Fruit fly (Drosophila melanogaster) whole organism, embryonic: ENCODE results near the gene dimm.

ENCODE experiments used
- Adf1 ChIP-seq: fragments of 200-800 bp; sonication (Bioruptor generic); IDR thresholded peaks from 2 replicates; pipeline ENCODE4 v1.3.6; 2022; ENCODE audit warnings: missing biosample characterization, missing genetic modification characterization
- Antp ChIP-seq: fragments of 200-800 bp; sonication (Bioruptor generic); optimal IDR thresholded peaks from 3 replicates; lab custom pipeline; 2016; ENCODE audit warnings: missing biosample characterization, missing genetic modification characterization
- Awh ChIP-seq: fragments of 200-800 bp; sonication (Bioruptor generic); IDR thresholded peaks from 2 replicates; pipeline ENCODE4, ENCODE4 v1.3.6; 2022; ENCODE audit warnings: missing biosample characterization, missing genetic modification characterization
- CG10267 ChIP-seq: fragments of 200-800 bp; sonication (Bioruptor generic); optimal IDR thresholded peaks from 2 replicates; lab custom pipeline; 2018; ENCODE audit warnings: missing biosample characterization, mild to moderate bottlenecking, missing genetic modification characterization, moderate library complexity
- CG10543 ChIP-seq: fragments of 200-800 bp; sonication (Bioruptor generic); optimal IDR thresholded peaks from 3 replicates; lab custom pipeline; 2017; ENCODE audit warnings: missing biosample characterization, mild to moderate bottlenecking, missing genetic modification characterization, moderate library complexity
- CG12942 ChIP-seq: fragments of 200-800 bp; sonication (Bioruptor generic); optimal IDR thresholded peaks from 3 replicates; lab custom pipeline; 2016; ENCODE audit warnings: missing biosample characterization, missing genetic modification characterization
- CG14965 ChIP-seq: fragments of 200-800 bp; sonication (Bioruptor generic); optimal IDR thresholded peaks from 2 replicates; lab custom pipeline; 2016; ENCODE audit warnings: missing biosample characterization, missing genetic modification characterization, borderline replicate concordance
- CG15073 ChIP-seq: fragments of 200-800 bp; sonication (Bioruptor generic); optimal IDR thresholded peaks from 2 replicates; lab custom pipeline; 2016; ENCODE audit warnings: missing biosample characterization, missing genetic modification characterization
- CG17359 ChIP-seq: fragments of 200-800 bp; sonication (Bioruptor generic); optimal IDR thresholded peaks from 3 replicates; lab custom pipeline; 2018; ENCODE audit warnings: missing biosample characterization, mild to moderate bottlenecking, missing genetic modification characterization, moderate library complexity
- CG17568 ChIP-seq: fragments of 200-800 bp; sonication (Bioruptor generic); optimal IDR thresholded peaks from 2 replicates; lab custom pipeline; 2018; ENCODE audit warnings: missing biosample characterization, mild to moderate bottlenecking, missing genetic modification characterization, moderate library complexity
- CG18599 ChIP-seq: fragments of 200-800 bp; sonication (Bioruptor generic); optimal IDR thresholded peaks from 3 replicates; lab custom pipeline; 2017; ENCODE audit warnings: missing biosample characterization, missing genetic modification characterization, mild to moderate bottlenecking, moderate library complexity, missing genetic modification reagents
- CG30020 ChIP-seq: fragments of 200-800 bp; optimal IDR thresholded peaks from 2 replicates; lab custom pipeline; 2019; ENCODE audit warnings: missing biosample characterization, mild to moderate bottlenecking, missing genetic modification characterization, moderate library complexity
- CG30431 ChIP-seq: fragments of 200-800 bp; sonication (Bioruptor generic); optimal IDR thresholded peaks from 2 replicates; lab custom pipeline; 2017; ENCODE audit warnings: missing biosample characterization, missing genetic modification characterization
- CG32767 ChIP-seq: fragments of 200-800 bp; sonication (Bioruptor generic); IDR thresholded peaks from 2 replicates; pipeline ENCODE4 v1.3.6; 2022; ENCODE audit warnings: missing biosample characterization, missing genetic modification characterization
- CG33557 ChIP-seq: fragments of 200-800 bp; sonication (Bioruptor generic); optimal IDR thresholded peaks from 2 replicates; lab custom pipeline; 2019; ENCODE audit warnings: missing biosample characterization, mild to moderate bottlenecking, missing genetic modification characterization, moderate library complexity
- CG4424 ChIP-seq: fragments of 200-800 bp; sonication (Bioruptor generic); optimal IDR thresholded peaks from 3 replicates; lab custom pipeline; 2016; ENCODE audit warnings: missing biosample characterization, missing genetic modification characterization
- CG6683 ChIP-seq: fragments of 200-800 bp; sonication (Bioruptor generic); optimal IDR thresholded peaks from 2 replicates; lab custom pipeline; 2017; ENCODE audit warnings: missing biosample characterization, mild to moderate bottlenecking, missing genetic modification characterization, missing genetic modification reagents
- CG7372 ChIP-seq: fragments of 200-800 bp; sonication (Bioruptor generic); IDR thresholded peaks from 2 replicates; pipeline ENCODE4 v1.3.6; 2022; ENCODE audit warnings: missing biosample characterization, missing genetic modification characterization
- CG7556 ChIP-seq: fragments of 200-800 bp; sonication (Bioruptor generic); optimal IDR thresholded peaks from 2 replicates; lab custom pipeline; 2017; ENCODE audit warnings: missing biosample characterization, mild to moderate bottlenecking, missing genetic modification characterization
- CG7745 ChIP-seq: fragments of 200-800 bp; sonication (Bioruptor generic); optimal IDR thresholded peaks from 2 replicates; lab custom pipeline; 2018; ENCODE audit warnings: missing biosample characterization, mild to moderate bottlenecking, missing genetic modification characterization, moderate library complexity
- CTCF ChIP-seq: fragments of 200-800 bp; sonication (Bioruptor generic); optimal IDR thresholded peaks from 2 replicates; lab custom pipeline; 2017; ENCODE audit warnings: missing biosample characterization, mild to moderate bottlenecking, missing genetic modification characterization, moderate library complexity
- CrebB ChIP-seq: fragments of 200-800 bp; sonication (Bioruptor generic); optimal IDR thresholded peaks from 3 replicates; lab custom pipeline; 2018; ENCODE audit warnings: missing biosample characterization, mild to moderate bottlenecking, missing genetic modification characterization
- H15 ChIP-seq: fragments of 200-800 bp; sonication (Bioruptor generic); IDR thresholded peaks from 3 replicates; pipeline ENCODE4 v1.3.6; 2022; ENCODE audit warnings: missing biosample characterization, missing genetic modification characterization
- Jarid2 ChIP-seq: fragments of 200-800 bp; sonication (Bioruptor generic); optimal IDR thresholded peaks from 3 replicates; lab custom pipeline; 2017; ENCODE audit warnings: mild to moderate bottlenecking, missing biosample characterization, missing genetic modification reagents, missing genetic modification characterization
- Mrtf ChIP-seq: fragments of 200-800 bp; sonication (Bioruptor generic); IDR thresholded peaks from 3 replicates; pipeline ENCODE4 v1.3.6; 2022; ENCODE audit warnings: missing biosample characterization, missing genetic modification characterization
- NFAT ChIP-seq: fragments of 200-800 bp; sonication (Bioruptor generic); IDR thresholded peaks from 2 replicates; pipeline ENCODE4 v1.3.6; 2022; ENCODE audit warnings: missing biosample characterization, missing genetic modification characterization
- Neu2 ChIP-seq: fragments of 200-800 bp; sonication (Bioruptor generic); optimal IDR thresholded peaks from 3 replicates; lab custom pipeline; 2016; ENCODE audit warnings: missing biosample characterization, missing genetic modification characterization, borderline replicate concordance
- NfI ChIP-seq: fragments of 200-800 bp; sonication (Bioruptor generic); optimal IDR thresholded peaks from 3 replicates; lab custom pipeline; 2018; ENCODE audit warnings: missing biosample characterization, mild to moderate bottlenecking, missing genetic modification characterization, moderate library complexity
- Rx ChIP-seq: fragments of 200-800 bp; sonication (Bioruptor generic); IDR thresholded peaks from 2 replicates; pipeline ENCODE4 v1.3.6; 2022; ENCODE audit warnings: missing biosample characterization, missing genetic modification characterization
- Sox100B ChIP-seq: fragments of 200-800 bp; sonication (Bioruptor generic); optimal IDR thresholded peaks from 3 replicates; lab custom pipeline; 2018; ENCODE audit warnings: missing biosample characterization, mild to moderate bottlenecking, missing genetic modification characterization
- ap ChIP-seq: fragments of 200-800 bp; sonication (Bioruptor generic); IDR thresholded peaks from 2 replicates; pipeline ENCODE4 v1.3.6; 2022; ENCODE audit warnings: missing biosample characterization, missing genetic modification characterization
- az2 ChIP-seq: fragments of 200-800 bp; sonication (Bioruptor generic); optimal IDR thresholded peaks from 3 replicates; lab custom pipeline; 2016; ENCODE audit warnings: missing biosample characterization, missing genetic modification characterization
- chif ChIP-seq, 2 experiments: fragments of 200-800 bp; sonication (Bioruptor generic); optimal IDR thresholded peaks; 3 replicates each; lab custom pipeline; 2016; ENCODE audit warnings: missing biosample characterization in 2 of 2, missing genetic modification characterization in 2 of 2
- ci ChIP-seq: fragments of 200-800 bp; sonication (Bioruptor generic); IDR thresholded peaks from 3 replicates; pipeline ENCODE4 v1.3.6; 2022; ENCODE audit warnings: missing biosample characterization, missing genetic modification characterization
- corto ChIP-seq: fragments of 200-800 bp; sonication (Bioruptor generic); optimal IDR thresholded peaks from 2 replicates; lab custom pipeline; 2016; ENCODE audit warnings: missing biosample characterization, mild to moderate bottlenecking, missing genetic modification characterization, moderate library complexity
- fd3F ChIP-seq: fragments of 200-800 bp; sonication (Bioruptor generic); optimal IDR thresholded peaks from 2 replicates; lab custom pipeline; 2018; ENCODE audit warnings: missing biosample characterization, mild to moderate bottlenecking, missing genetic modification characterization, moderate library complexity
- gsb ChIP-seq: fragments of 200-800 bp; sonication (Bioruptor generic); IDR thresholded peaks from 2 replicates; pipeline ENCODE4 v1.3.6; 2022; ENCODE audit warnings: missing biosample characterization, missing genetic modification characterization
- knrl ChIP-seq: fragments of 200-800 bp; sonication (Bioruptor generic); IDR thresholded peaks from 3 replicates; pipeline ENCODE4 v1.3.6; 2022; ENCODE audit warnings: missing biosample characterization, missing genetic modification characterization; ENCODE audit not compliant: partially characterized antibody
- mam ChIP-seq: fragments of 200-800 bp; sonication (Bioruptor generic); optimal IDR thresholded peaks from 3 replicates; lab custom pipeline; 2016; ENCODE audit warnings: missing biosample characterization, missing genetic modification characterization
- nau ChIP-seq: fragments of 200-800 bp; sonication (Bioruptor generic); optimal IDR thresholded peaks from 3 replicates; lab custom pipeline; 2017; ENCODE audit warnings: missing biosample characterization, mild to moderate bottlenecking, missing genetic modification characterization, missing genetic modification reagents
- oc ChIP-seq: fragments of 200-800 bp; sonication (Bioruptor generic); optimal IDR thresholded peaks from 2 replicates; lab custom pipeline; 2018; ENCODE audit warnings: missing biosample characterization, mild to moderate bottlenecking, missing genetic modification characterization, moderate library complexity
- org-1 ChIP-seq: fragments of 200-800 bp; sonication (Bioruptor generic); optimal IDR thresholded peaks from 2 replicates; lab custom pipeline; 2017; ENCODE audit warnings: missing biosample characterization, missing genetic modification characterization
- pnt ChIP-seq: fragments of 200-800 bp; sonication (Bioruptor generic); optimal IDR thresholded peaks from 3 replicates; lab custom pipeline; 2016; ENCODE audit warnings: missing biosample characterization, missing genetic modification characterization
- sens ChIP-seq: fragments of 200-800 bp; sonication (Bioruptor generic); peaks from one replicate; lab custom pipeline; 2016; ENCODE audit warnings: missing biosample characterization, missing genetic modification characterization
- sim ChIP-seq: fragments of 200-800 bp; sonication (Bioruptor generic); IDR thresholded peaks from 2 replicates; pipeline ENCODE4 v1.3.6; 2022; ENCODE audit warnings: missing biosample characterization, missing genetic modification characterization
- slou ChIP-seq: fragments of 200-800 bp; sonication (Bioruptor generic); optimal IDR thresholded peaks from 3 replicates; lab custom pipeline; 2016; ENCODE audit warnings: missing biosample characterization, missing genetic modification characterization
- sug ChIP-seq: fragments of 200-800 bp; optimal IDR thresholded peaks from 2 replicates; lab custom pipeline; 2019; ENCODE audit warnings: missing biosample characterization, mild to moderate bottlenecking, missing genetic modification characterization, moderate library complexity
- tin ChIP-seq: fragments of 200-800 bp; sonication (Bioruptor generic); optimal IDR thresholded peaks from 3 replicates; lab custom pipeline; 2016; ENCODE audit warnings: missing biosample characterization, missing genetic modification characterization
- tna ChIP-seq: fragments of 200-800 bp; sonication (Bioruptor generic); IDR thresholded peaks from 2 replicates; pipeline ENCODE4 v1.3.6; 2022; ENCODE audit warnings: missing biosample characterization, missing genetic modification characterization; ENCODE audit not compliant: partially characterized antibody
- trem ChIP-seq: fragments of 200-800 bp; optimal IDR thresholded peaks from 3 replicates; lab custom pipeline; 2019; ENCODE audit warnings: missing biosample characterization, mild to moderate bottlenecking, missing genetic modification characterization, moderate library complexity
- usp ChIP-seq: fragments of >200 bp; optimal IDR thresholded peaks from 2 replicates; lab custom pipeline; 2017; ENCODE audit warnings: missing biosample characterization, missing genetic modification characterization

The dimm gene

dm6 chr2L:21309754-21310426, 21.7 kb upstream of the dimm start, which contains the start of gene Mondo (continued):
- TF ChIP-seq CG30020 (peak; percentile 89), CG17568 (GFP tag; lab: Kevin White, UChicago) (no peak), slou (no peak), Rx (GFP tag; lab: Robert Waterston, UW) (no peak), sens (GFP tag; lab: Kevin White, UChicago) (peak; percentile 72), CG14965 (no peak), CG10267 (tag; lab: Kevin White, UChicago) (no peak), CTCF (GFP tag; lab: Kevin White, UChicago) (no peak), Mrtf (GFP tag; lab: Robert Waterston, UW) (no peak), NfI (GFP tag; lab: Kevin White, UChicago) (no peak), CG33557 (GFP tag; lab: Kevin White, UChicago) (no peak), ci (GFP tag; lab: Robert Waterston, UW) (peak; percentile 63; the same call in 1 of the 3 replicates), CG32767 (GFP tag; lab: Robert Waterston, UW) (no peak), nau (GFP tag; lab: Kevin White, UChicago) (no peak), sug (tag; lab: Kevin White, UChicago) (no peak), CG4424 (GFP tag; lab: Kevin White, UChicago) (no peak), pnt (GFP tag; lab: Kevin White, UChicago) (no peak), CG15073 (GFP tag; lab: Kevin White, UChicago) (no peak), knrl (GFP tag; lab: Robert Waterston, UW) (no peak), NFAT (GFP tag; lab: Robert Waterston, UW) (no peak; the same call in 1 of the 2 replicates), mam (GFP tag; lab: Kevin White, UChicago) (peak; percentile 16), corto (GFP tag; lab: Kevin White, UChicago) (no peak), CG10543 (GFP tag; lab: Kevin White, UChicago) (peak; percentile 11), Awh (peak; percentile 35), org-1 (GFP tag; lab: Kevin White, UChicago) (no peak), usp (GFP tag; lab: Kevin White, UChicago) (no peak), CG17359 (tag; lab: Kevin White, UChicago) (peak; percentile 28), CG30431 (no peak), sim (no peak), Adf1 (GFP tag; lab: Robert Waterston, UW) (0 out of 2 replicates have a peak, but pooled peaks have one; percentile 13), Neu2 (GFP tag; lab: Kevin White, UChicago) (no peak), az2 (no peak), Sox100B (GFP tag; lab: Kevin White, UChicago) (peak; percentile 3), CG7556 (GFP tag; lab: Kevin White, UChicago) (no peak), Antp (GFP tag; lab: Kevin White, UChicago) (peak; percentile 27), oc (no peak), CrebB (tag; lab: Kevin White, UChicago) (no peak), CG6683 (no peak), CG12942 (GFP tag; lab: Kevin White, UChicago) (no peak), ap (GFP tag; lab: Robert Waterston, UW) (0 out of 2 replicates have a peak, but pooled peaks have one; percentile 7), CG7745 (no peak), tin (GFP tag; lab: Kevin White, UChicago) (no peak), Jarid2 (GFP tag; lab: Kevin White, UChicago) (no peak), tna (no peak), gsb (no peak), CG7372 (GFP tag; lab: Robert Waterston, UW) (peak; percentile 28; the same call in 1 of the 2 replicates), H15 (GFP tag; lab: Robert Waterston, UW) (no peak), CG18599 (no peak), chif (GFP tag; optimal IDR thresholded peaks at IDR 0.05; lab: Kevin White, UChicago) (no peak), fd3F (GFP tag; lab: Kevin White, UChicago) (no peak), trem (peak; percentile 15)
